Fruit fly (Drosophila melanogaster): ENCODE data around the gene Gr93b.
A peak's percentile ranks its signal among the peaks of the same experiment; 100 is the strongest.

Gr93b gene

DNA sequence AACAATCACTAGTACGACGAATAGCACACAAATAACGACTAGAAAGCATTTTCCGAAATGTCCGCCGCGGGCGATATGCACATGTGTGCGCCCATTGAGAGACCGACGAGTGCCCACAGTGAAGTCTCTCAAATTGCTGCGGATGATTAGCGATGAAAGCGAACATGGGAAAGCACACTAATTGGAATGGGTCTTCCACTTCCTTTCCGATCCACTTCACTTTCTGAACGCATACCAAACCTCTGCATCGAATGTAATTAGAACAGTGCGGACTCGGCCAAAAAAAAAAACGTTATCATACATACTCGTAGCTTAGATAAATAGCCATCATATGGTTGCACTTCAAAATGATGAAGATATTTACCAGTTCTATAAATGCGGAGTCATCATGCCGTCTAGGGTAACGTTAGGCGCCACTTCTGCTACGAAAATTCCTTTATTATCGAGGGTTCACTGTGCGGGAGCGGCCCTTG lies 6.5 kb upstream of the Gr93b start (continued):
- TF ChIP-seq tna (GFP tag; IDR thresholded peaks at IDR 0.05; ENCODE audit: partially characterized antibody) (no peak), ap (GFP tag; IDR thresholded peaks at IDR 0.05) (0 out of 2 replicates have a peak, but pooled peaks have one; percentile 12), kay (GFP tag; optimal IDR thresholded peaks at IDR 0.05) (peak; percentile 38), Nf-YC (tag; optimal IDR thresholded peaks at IDR 0.05) (no peak), zfh2 (GFP tag; optimal IDR thresholded peaks at IDR 0.05) (no peak), al (GFP tag; IDR thresholded peaks at IDR 0.05) (no peak), knrl (GFP tag; IDR thresholded peaks at IDR 0.05; ENCODE audit: partially characterized antibody) (no peak), sima (GFP tag; optimal IDR thresholded peaks at IDR 0.05) (no peak), ftz-f1 (GFP tag; optimal IDR thresholded peaks at IDR 0.05) (no peak), Ravus (GFP tag; IDR thresholded peaks at IDR 0.05) (no peak), CG31441 (GFP tag; IDR thresholded peaks at IDR 0.05) (peak; percentile 50; the same call in 1 of the 2 replicates), GATAe (GFP tag; conservative IDR thresholded peaks at IDR 0.05) (no peak), E2f1 (GFP tag; IDR thresholded peaks at IDR 0.05) (no peak), maf-S (GFP tag; optimal IDR thresholded peaks at IDR 0.05) (no peak), nerfin-2 (GFP tag; IDR thresholded peaks at IDR 0.05; ENCODE audit: partially characterized antibody) (no peak), Lim3 (GFP tag; IDR thresholded peaks at IDR 0.05) (no peak), CG15601 (tag; optimal IDR thresholded peaks at IDR 0.05) (peak; percentile 50), exex (tag; optimal IDR thresholded peaks at IDR 0.05) (no peak), CG15073 (GFP tag; optimal IDR thresholded peaks at IDR 0.05) (no peak), CG4360 (GFP tag; IDR thresholded peaks at IDR 0.05) (no peak), crc (GFP tag; optimal IDR thresholded peaks at IDR 0.05) (peak; percentile 18), Sin3A (optimal IDR thresholded peaks at IDR 0.05) (no peak), klu (GFP tag; IDR thresholded peaks at IDR 0.05) (no peak), Fer3 (tag; optimal IDR thresholded peaks at IDR 0.05) (no peak), Xrp1 (GFP tag; IDR thresholded peaks at IDR 0.05) (peak; percentile 72), HmgZ (tag; optimal IDR thresholded peaks at IDR 0.05) (no peak), CG33213 (GFP tag; optimal IDR thresholded peaks at IDR 0.05) (no peak), lab (GFP tag; optimal IDR thresholded peaks at IDR 0.05) (peak; percentile 38), CG17328 (GFP tag; IDR thresholded peaks at IDR 0.05) (peak; percentile 48), Rx (GFP tag; IDR thresholded peaks at IDR 0.05) (0 out of 2 replicates have a peak, but pooled peaks have one; percentile 3), sens (GFP tag) (peak; percentile 93), CG43689 (GFP tag; IDR thresholded peaks at IDR 0.05) (no peak), pho (GFP tag; optimal IDR thresholded peaks at IDR 0.05) (no peak), CG10267 (tag; optimal IDR thresholded peaks at IDR 0.05) (peak; percentile 0), Six4 (GFP tag; optimal IDR thresholded peaks at IDR 0.05) (peak; percentile 14), Bdp1 (GFP tag; optimal IDR thresholded peaks at IDR 0.05) (no peak), cas (GFP tag; IDR thresholded peaks at IDR 0.05) (no peak), Awh (GFP tag; IDR thresholded peaks at IDR 0.05) (peak; percentile 49; the same call in 1 of the 2 replicates), Ssrp (tag; optimal IDR thresholded peaks at IDR 0.05) (peak; percentile 64), CG32767 (GFP tag; IDR thresholded peaks at IDR 0.05) (no peak; the same call in 1 of the 2 replicates), CG1792 (GFP tag; optimal IDR thresholded peaks at IDR 0.05) (peak; percentile 13), pnt (GFP tag; optimal IDR thresholded peaks at IDR 0.05) (peak; percentile 33), CG17802 (tag; optimal IDR thresholded peaks at IDR 0.05) (no peak), CG18011 (GFP tag; optimal IDR thresholded peaks at IDR 0.05) (no peak), Dbx (GFP tag; IDR thresholded peaks at IDR 0.05) (no peak), Meics (GFP tag; optimal IDR thresholded peaks at IDR 0.05) (no peak), Bteb2 (GFP tag; optimal IDR thresholded peaks at IDR 0.05) (no peak), Mrtf (GFP tag; IDR thresholded peaks at IDR 0.05) (0 out of 3 replicates have a peak, but pooled peaks have one; percentile 40), run (tag; optimal IDR thresholded peaks at IDR 0.05) (no peak), CG13287 (GFP tag; IDR thresholded peaks at IDR 0.05; ENCODE audit: partially characterized antibody) (no peak), CG9932 (GFP tag; IDR thresholded peaks at IDR 0.05) (no peak), CG10462 (GFP tag; optimal IDR thresholded peaks at IDR 0.05) (peak; percentile 3)
